Worm (Caenorhabditis elegans) whole organism, L4 larva: ENCODE data around the gene idpp-6.

Experiments used
- F26F4.8 ChIP-seq: fragments of 200-800 bp; sonication (Bioruptor generic); conservative IDR thresholded peaks from 2 replicates; pipeline ENCODE4 v1.3.6; 2022; ENCODE audit warnings: missing genetic modification characterization, missing compliant biosample characterization
- F37D6.2 ChIP-seq: sonication (generic microtip); optimal IDR thresholded peaks from 2 replicates; lab custom pipeline; 2016; ENCODE audit warnings: mild to moderate bottlenecking, missing genetic modification characterization, missing compliant biosample characterization
- F44E2.7 ChIP-seq: fragments of 200-800 bp; sonication (Bioruptor generic); IDR thresholded peaks from 2 replicates; pipeline ENCODE4 v2.1.2; 2022; ENCODE audit warnings: missing genetic modification characterization, missing compliant biosample characterization
- F49E8.2 ChIP-seq: sonication (generic microtip); optimal IDR thresholded peaks from 2 replicates; lab custom pipeline; 2016; ENCODE audit warnings: missing compliant biosample characterization, mild to moderate bottlenecking, missing genetic modification characterization, borderline replicate concordance
- R02D3.7 ChIP-seq: fragments of 150-350 bp; sonication (generic microtip); optimal IDR thresholded peaks from 3 replicates; lab custom pipeline; 2014; ENCODE audit warnings: missing biosample characterization, missing genetic modification characterization
- T26A8.4 ChIP-seq: fragments of 200-800 bp; sonication (Bioruptor generic); IDR thresholded peaks from 2 replicates; pipeline ENCODE4 v1.3.6; 2022; ENCODE audit warnings: missing genetic modification characterization, missing compliant biosample characterization
- Y75B8A.6 ChIP-seq: fragments of 200-800 bp; sonication (Bioruptor generic); IDR thresholded peaks from 2 replicates; pipeline ENCODE4 v1.3.6; 2022; ENCODE audit warnings: missing genetic modification reagents, missing genetic modification characterization, missing compliant biosample characterization
- ZK546.5 ChIP-seq, 2 experiments: sonication (generic microtip); optimal IDR thresholded peaks; 2 replicates each; lab custom pipeline; 2017; ENCODE audit warnings: missing biosample characterization in 2 of 2, missing genetic modification characterization in 2 of 2
- aha-1 ChIP-seq: fragments of 150-350 bp; peaks from one replicate; lab custom pipeline; 2014; ENCODE audit warnings: missing biosample characterization, missing genetic modification characterization
- arid-1 ChIP-seq: fragments of 200-800 bp; sonication (Bioruptor generic); conservative IDR thresholded peaks from 2 replicates; pipeline ENCODE4 v1.3.6; 2022; ENCODE audit warnings: missing genetic modification reagents, missing genetic modification characterization, missing compliant biosample characterization
- ceh-32 ChIP-seq: sonication (generic microtip); optimal IDR thresholded peaks from 2 replicates; lab custom pipeline; 2016; ENCODE audit warnings: mild to moderate bottlenecking, missing genetic modification characterization, missing compliant biosample characterization; ENCODE audit not compliant: poor library complexity
- ceh-62 ChIP-seq: sonication (generic microtip); optimal IDR thresholded peaks from 2 replicates; lab custom pipeline; 2017; ENCODE audit warnings: missing biosample characterization, missing genetic modification characterization
- ces-1 ChIP-seq: fragments of 150-350 bp; sonication (generic microtip); optimal IDR thresholded peaks from 4 replicates; lab custom pipeline; 2014; ENCODE audit warnings: missing biosample characterization, missing genetic modification reagents, missing genetic modification characterization
- daf-12 ChIP-seq: fragments of 150-350 bp; optimal IDR thresholded peaks from 2 replicates; lab custom pipeline; 2014; ENCODE audit warnings: missing biosample characterization, missing genetic modification reagents, missing genetic modification characterization
- daf-8 ChIP-seq: fragments of 200-800 bp; sonication (Bioruptor generic); IDR thresholded peaks from 2 replicates; pipeline ENCODE4 v1.3.6; 2022; ENCODE audit warnings: missing genetic modification characterization, missing compliant biosample characterization
- dpl-1 ChIP-seq: fragments of 150-350 bp; optimal IDR thresholded peaks from 2 replicates; lab custom pipeline; 2014; ENCODE audit warnings: missing biosample characterization, missing genetic modification reagents, missing genetic modification characterization
- dve-1 ChIP-seq: sonication (generic microtip); optimal IDR thresholded peaks from 2 replicates; lab custom pipeline; 2017; ENCODE audit warnings: antibody characterized with exemption, mild to moderate bottlenecking, missing genetic modification characterization, missing compliant biosample characterization; ENCODE audit not compliant: insufficient read depth
- fkh-10 ChIP-seq: fragments of 150-350 bp; optimal IDR thresholded peaks from 2 replicates; lab custom pipeline; 2014; ENCODE audit warnings: missing biosample characterization, missing genetic modification reagents, missing genetic modification characterization
- fos-1 ChIP-seq: fragments of 150-350 bp; optimal IDR thresholded peaks from 2 replicates; lab custom pipeline; 2014; ENCODE audit warnings: missing biosample characterization, missing genetic modification characterization
- lin-13 ChIP-seq: fragments of 150-350 bp; optimal IDR thresholded peaks from 2 replicates; lab custom pipeline; 2014; ENCODE audit warnings: missing biosample characterization, missing genetic modification reagents, missing genetic modification characterization
- lin-15B ChIP-seq: fragments of 150-350 bp; sonication (generic microtip); optimal IDR thresholded peaks from 3 replicates; lab custom pipeline; 2014; ENCODE audit warnings: missing biosample characterization, missing genetic modification characterization
- lin-29 ChIP-seq: fragments of 200-800 bp; sonication (Bioruptor generic); IDR thresholded peaks from 2 replicates; pipeline ENCODE4 v1.3.6; 2022; ENCODE audit warnings: missing genetic modification reagents, missing genetic modification characterization, missing compliant biosample characterization
- lin-38 ChIP-seq: fragments of 200-800 bp; sonication (Bioruptor generic); IDR thresholded peaks from 2 replicates; pipeline ENCODE4 v1.3.6; 2022; ENCODE audit warnings: missing genetic modification reagents, missing genetic modification characterization, missing compliant biosample characterization
- madf-5 ChIP-seq, 2 experiments: fragments of 200-800 bp; sonication (Bioruptor generic); IDR thresholded peaks; 2 replicates each; pipeline ENCODE4 v1.3.6; 2022; ENCODE audit warnings: missing compliant biosample characterization in 2 of 2, missing genetic modification characterization in 2 of 2
- mes-2 ChIP-seq: sonication (generic microtip); optimal IDR thresholded peaks from 2 replicates; lab custom pipeline; 2016; ENCODE audit warnings: missing genotype, mild to moderate bottlenecking, missing genetic modification characterization, missing compliant biosample characterization; ENCODE audit not compliant: poor library complexity, severe bottlenecking
- mxl-2 ChIP-seq: fragments of 200-800 bp; sonication (Bioruptor generic); conservative IDR thresholded peaks from 2 replicates; pipeline ENCODE4 v1.3.6; 2022; ENCODE audit warnings: missing genetic modification reagents, missing genetic modification characterization, missing compliant biosample characterization
- nhr-11 ChIP-seq: fragments of 150-350 bp; optimal IDR thresholded peaks from 2 replicates; lab custom pipeline; 2014; ENCODE audit warnings: missing biosample characterization, missing genetic modification characterization
- nhr-41 ChIP-seq: fragments of 200-800 bp; sonication (Bioruptor generic); IDR thresholded peaks from 2 replicates; pipeline ENCODE4 v1.3.6; 2022; ENCODE audit warnings: missing genetic modification reagents, missing genetic modification characterization, missing compliant biosample characterization
- nhr-48 ChIP-seq: sonication (generic microtip); optimal IDR thresholded peaks from 2 replicates; lab custom pipeline; 2016; ENCODE audit warnings: mild to moderate bottlenecking, missing genetic modification characterization, missing compliant biosample characterization
- nhr-6 ChIP-seq: fragments of 150-350 bp; optimal IDR thresholded peaks from 2 replicates; lab custom pipeline; 2014; ENCODE audit warnings: missing biosample characterization, missing genetic modification characterization
- pha-4 ChIP-seq, 2 experiments: fragments of 150-350 bp in 1 of 2; fragments of 200-800 bp in 1 of 2; sonication (Bioruptor generic) in 1 of 2; IDR thresholded peaks in 1 of 2; optimal IDR thresholded peaks in 1 of 2; 2 replicates each; pipeline versions ENCODE4 v1.3.6 to Lab custom; 2014 to 2022; ENCODE audit warnings: missing genetic modification characterization in 2 of 2, missing genetic modification reagents in 2 of 2, missing biosample characterization in 1 of 2, missing compliant biosample characterization in 1 of 2
- php-3 ChIP-seq: fragments of 200-800 bp; sonication (Bioruptor generic); IDR thresholded peaks from 2 replicates; pipeline ENCODE4 v1.3.6; 2022; ENCODE audit warnings: missing genetic modification reagents, missing genetic modification characterization, missing compliant biosample characterization
- rbr-2 ChIP-seq: sonication (generic microtip); optimal IDR thresholded peaks from 2 replicates; lab custom pipeline; 2016; ENCODE audit warnings: missing genotype, missing genetic modification characterization, missing compliant biosample characterization
- sdz-12 ChIP-seq: fragments of 200-800 bp; sonication (Bioruptor generic); optimal IDR thresholded peaks from 2 replicates; lab custom pipeline; 2018; ENCODE audit warnings: mild to moderate bottlenecking, missing genetic modification characterization, missing compliant biosample characterization
- tag-97 ChIP-seq: fragments of 200-800 bp; sonication (Bioruptor generic); IDR thresholded peaks from 2 replicates; pipeline ENCODE4 v1.3.6; 2022; ENCODE audit warnings: missing genetic modification characterization, missing compliant biosample characterization
- unc-130 ChIP-seq: sonication (generic microtip); optimal IDR thresholded peaks from 2 replicates; lab custom pipeline; 2016; ENCODE audit warnings: missing genetic modification reagents, missing genetic modification characterization, missing compliant biosample characterization
- unc-39 ChIP-seq: sonication (generic microtip); optimal IDR thresholded peaks from 2 replicates; lab custom pipeline; 2017; ENCODE audit warnings: missing biosample characterization, missing genetic modification characterization
- unc-62 ChIP-seq, 3 experiments: fragments of 150-350 bp in 1 of 3; sonication (generic microtip); optimal IDR thresholded peaks in 2 of 3; peaks in 1 of 3; 1 replicate in 1 of 3; 2 replicates in 2 of 3; lab custom pipeline; 2014 to 2017; ENCODE audit warnings: missing biosample characterization in 3 of 3, missing genetic modification characterization in 3 of 3, missing genetic modification reagents in 3 of 3, missing genotype in 1 of 3
- zag-1 ChIP-seq: fragments of 150-350 bp; optimal IDR thresholded peaks from 2 replicates; lab custom pipeline; 2014; ENCODE audit warnings: missing biosample characterization, missing genetic modification characterization
- zfp-3 ChIP-seq: fragments of 200-800 bp; sonication (Bioruptor generic); conservative IDR thresholded peaks from 2 replicates; pipeline ENCODE4 v1.3.6; 2022; ENCODE audit warnings: missing genetic modification reagents, missing genetic modification characterization, missing compliant biosample characterization
- zip-2 ChIP-seq: fragments of 150-350 bp; optimal IDR thresholded peaks from 2 replicates; lab custom pipeline; 2014; ENCODE audit warnings: missing biosample characterization, missing genetic modification characterization
- ztf-7 ChIP-seq: fragments of 150-350 bp; optimal IDR thresholded peaks from 2 replicates; lab custom pipeline; 2014; ENCODE audit warnings: missing biosample characterization, missing genetic modification characterization

Gene idpp-6

ce11 chrX:6804857-6805256 lies 21.9 kb downstream of the idpp-6 start (continued):
- TF ChIP-seq unc-39 (tag; lab: Kevin White, UChicago): no peak
- no peak for TF ChIP-seq F44E2.7 (GFP tag; lab: Robert Waterston, UW)
- TF ChIP-seq fkh-10: no peak
- TF ChIP-seq zip-2: no peak
- TF ChIP-seq F26F4.8 (GFP tag; lab: Robert Waterston, UW): no peak
- TF ChIP-seq, all 104 proteins: peak for 22

- TF ChIP-seq F37D6.2 (no peak), lin-29 (GFP tag; lab: Robert Waterston, UW) (no peak), madf-5 (GFP tag; IDR thresholded peaks at IDR 0.05; lab: Robert Waterston, UW) (no peak), nhr-48 (tag; lab: Kevin White, UChicago) (no peak), ceh-62 (tag; lab: Kevin White, UChicago) (no peak), nhr-41 (GFP tag; lab: Robert Waterston, UW) (no peak), ceh-32 (tag; lab: Kevin White, UChicago) (no peak), unc-39 (tag; lab: Kevin White, UChicago) (no peak), Y75B8A.6 (no peak), fos-1 (tag; lab: Kevin White, UChicago) (no peak), daf-8 (GFP tag; lab: Robert Waterston, UW) (no peak), dpl-1 (GFP tag; lab: Kevin White, UChicago) (no peak), pha-4 (GFP tag; IDR thresholded peaks at IDR 0.05; lab: Robert Waterston, UW) (no peak), pha-4 (tag; optimal IDR thresholded peaks at IDR 0.05; lab: Kevin White, UChicago) (no peak)
Measured at ce11 chrX:6805427-6805826, 22.5 kb downstream of the idpp-6 start.

DNA sequence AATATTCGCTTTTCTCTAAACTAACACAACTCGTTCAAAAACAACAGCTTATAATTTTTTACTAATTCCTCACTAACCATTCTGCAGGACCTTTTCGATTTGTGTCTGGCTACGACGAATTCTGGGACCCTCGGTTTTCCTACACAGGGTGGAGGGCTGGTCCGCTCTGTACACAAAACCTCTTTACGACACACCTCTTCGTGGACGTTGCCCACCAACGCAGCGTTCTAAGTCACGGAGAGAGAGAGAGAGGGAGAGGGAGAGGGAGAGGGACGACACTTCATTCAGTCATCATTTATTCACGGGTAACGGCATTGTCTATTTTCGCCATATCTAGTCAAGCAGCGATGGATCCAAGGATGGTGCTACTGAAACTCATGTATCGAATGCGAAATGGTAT lies 23.5 kb downstream of the idpp-6 start, which contains the start of gene atg-2:
Gene atg-2, plus strand, starts transcription at position 301 of the 400 bp plus-strand sequence.
- no peak for TF ChIP-seq dpl-1 (GFP tag; lab: Kevin White, UChicago)
- TF ChIP-seq tag-97 (GFP tag; lab: Robert Waterston, UW): no peak
- TF ChIP-seq zfp-3: no peak
- no peak for TF ChIP-seq sdz-12
- TF ChIP-seq nhr-41 (GFP tag; lab: Robert Waterston, UW): no peak
- TF ChIP-seq ceh-62 (tag; lab: Kevin White, UChicago): no peak
- no peak for TF ChIP-seq F44E2.7 (GFP tag; lab: Robert Waterston, UW)
- no peak for TF ChIP-seq arid-1 (GFP tag; lab: Robert Waterston, UW)
- no peak for TF ChIP-seq unc-62 (GFP tag; optimal IDR thresholded peaks at IDR 0.05 in 1 of 2; lab: Kevin White, UChicago)
- no peak for TF ChIP-seq unc-62 (tag; optimal IDR thresholded peaks at IDR 0.05; lab: Kevin White, UChicago)
- no peak for TF ChIP-seq ztf-7 (tag; lab: Kevin White, UChicago)
- no peak for TF ChIP-seq aha-1
- TF ChIP-seq T26A8.4 (GFP tag; lab: Robert Waterston, UW): no peak
- no peak for TF ChIP-seq php-3 (GFP tag; lab: Robert Waterston, UW)
- no peak for TF ChIP-seq nhr-6 (tag; lab: Kevin White, UChicago)

DNA sequence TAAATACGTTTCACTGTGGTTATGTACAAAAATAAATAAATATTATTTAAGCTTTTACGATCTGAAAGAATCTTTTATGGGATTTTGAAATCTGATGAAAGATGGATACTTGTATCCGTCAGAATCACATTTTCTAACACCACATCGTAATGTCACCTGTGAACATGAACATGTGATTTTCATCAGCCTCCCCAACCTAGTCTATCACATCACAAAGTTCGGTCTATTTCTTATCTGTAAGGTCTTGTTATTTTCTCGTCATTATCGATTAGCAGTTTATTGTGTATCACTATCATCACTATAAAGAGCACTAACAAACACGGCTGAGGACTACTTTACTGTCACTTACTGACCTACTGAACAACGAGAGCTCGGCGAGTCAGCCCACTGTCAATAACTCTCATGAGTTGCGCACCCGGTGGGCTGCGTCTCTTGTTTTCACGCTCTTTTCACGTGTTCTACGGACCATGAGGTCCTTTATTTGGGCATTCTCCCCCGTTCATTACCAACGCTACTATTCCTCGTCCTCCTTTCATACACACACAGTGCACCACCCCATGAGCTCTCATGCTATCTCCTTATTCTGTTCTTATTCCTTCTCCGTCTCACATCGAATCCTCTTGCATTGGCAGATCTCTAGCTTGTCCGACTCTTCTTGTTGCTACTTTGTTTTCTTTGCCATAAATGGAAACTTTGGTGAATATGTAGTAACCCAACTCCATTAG lies 24.3 kb downstream of the idpp-6 start:
- TF ChIP-seq unc-62 (GFP tag; optimal IDR thresholded peaks at IDR 0.05 in 1 of 2; lab: Kevin White, UChicago): peak in 1 of 2 experiments; percentile 56
- TF ChIP-seq unc-62 (tag; optimal IDR thresholded peaks at IDR 0.05; lab: Kevin White, UChicago): no peak
- TF ChIP-seq aha-1: peak; percentile 28
- peak; percentile 16 for TF ChIP-seq mes-2 (tag; lab: Kevin White, UChicago)
- TF ChIP-seq R02D3.7: no peak
- TF ChIP-seq madf-5 (GFP tag; IDR thresholded peaks at IDR 0.05; lab: Robert Waterston, UW): no peak
- TF ChIP-seq mxl-2 (GFP tag; lab: Robert Waterston, UW): peak; percentile 75; the same call in 1 of the 2 replicates
- 0 out of 2 replicates have a peak, but pooled peaks have one; percentile 38 for TF ChIP-seq F26F4.8 (GFP tag; lab: Robert Waterston, UW)
- TF ChIP-seq zag-1: no peak
- TF ChIP-seq lin-38 (GFP tag; lab: Robert Waterston, UW): no peak
- no peak for TF ChIP-seq lin-29 (GFP tag; lab: Robert Waterston, UW)
- TF ChIP-seq unc-130 (GFP tag; lab: Kevin White, UChicago): no peak
- peak; percentile 63 for TF ChIP-seq dve-1 (tag; lab: Kevin White, UChicago)
- no peak for TF ChIP-seq ZK546.5 (tag; optimal IDR thresholded peaks at IDR 0.05; lab: Kevin White, UChicago)
- no peak for TF ChIP-seq ces-1
- no peak for TF ChIP-seq fos-1 (tag; lab: Kevin White, UChicago)
- no peak for TF ChIP-seq daf-12
- TF ChIP-seq nhr-11: peak; percentile 33
- TF ChIP-seq F49E8.2: no peak
- TF ChIP-seq lin-15B (tag; lab: Kevin White, UChicago): no peak
- no peak for TF ChIP-seq rbr-2
- 0 out of 2 replicates have a peak, but pooled peaks have one; percentile 24 for TF ChIP-seq T26A8.4 (GFP tag; lab: Robert Waterston, UW)
- no peak for TF ChIP-seq lin-13 (GFP tag; lab: Kevin White, UChicago)
- TF ChIP-seq fkh-10: no peak
